Worm (Caenorhabditis elegans): ENCODE measurements around the gene nep-6.
"Not testable (repeated sequence)": the region's sequence is repeated elsewhere in the genome, so short reads cannot be mapped to it uniquely, and the experiment has no call there.

Gene nep-6

ce11 chrII:3449514-3449913 is 32.9 kb downstream of the nep-6 start, which contains the start of gene C16C8.14:
TSS of gene C16C8.14 (plus strand) at chrII:3449814.
- not testable (repeated sequence) for TF ChIP-seq R02D3.7 (tag; optimal IDR thresholded peaks at IDR 0.05); nhr-21 (tag; optimal IDR thresholded peaks at IDR 0.05); ztf-1 (GFP tag; conservative IDR thresholded peaks at IDR 0.05)

- TF ChIP-seq gmeb-1 (tag; optimal IDR thresholded peaks at IDR 0.05) (no peak), skn-1 (tag; optimal IDR thresholded peaks at IDR 0.05) (no peak)
Measured at ce11 chrII:3452421-3452820, 35.8 kb downstream of the nep-6 start, which contains the start of gene C16C8.12. TSS of gene C16C8.12 (plus strand) at chrII:3452721.

ce11 chrII:3453521-3453920 is 36.9 kb downstream of the nep-6 start, which contains the start of gene C16C8.11:
TSS of gene C16C8.11 (plus strand) at chrII:3453708.
- TF ChIP-seq sma-9 (GFP tag; optimal IDR thresholded peaks at IDR 0.05): no peak
- TF ChIP-seq sma-9 (tag; optimal IDR thresholded peaks at IDR 0.05): no peak
- no peak for TF ChIP-seq R02D3.7 (tag; optimal IDR thresholded peaks at IDR 0.05)
- TF ChIP-seq nhr-77 (tag; optimal IDR thresholded peaks at IDR 0.05): no peak
- TF ChIP-seq gmeb-1 (tag; optimal IDR thresholded peaks at IDR 0.05): no peak
- no peak for TF ChIP-seq alr-1 (tag; optimal IDR thresholded peaks at IDR 0.05)
- no peak for TF ChIP-seq blmp-1 (tag; optimal IDR thresholded peaks at IDR 0.05; ENCODE audit: insufficient read depth)
- TF ChIP-seq mdl-1 (tag; optimal IDR thresholded peaks at IDR 0.05): no peak
- TF ChIP-seq mab-5 (tag; optimal IDR thresholded peaks at IDR 0.05): no peak
- TF ChIP-seq peb-1 (tag; optimal IDR thresholded peaks at IDR 0.05): no peak
- TF ChIP-seq ceh-16 (tag; optimal IDR thresholded peaks at IDR 0.05): no peak
- no peak for TF ChIP-seq snpc-4 (tag; optimal IDR thresholded peaks at IDR 0.05)
- no peak for TF ChIP-seq nhr-12 (tag; optimal IDR thresholded peaks at IDR 0.05)
- no peak for TF ChIP-seq sem-4 (tag; optimal IDR thresholded peaks at IDR 0.05)

ce11 chrII:3458209-3458608 is 41.6 kb downstream of the nep-6 start, which contains the start of the genes C16C8.26 and C16C8.19:
TSS of gene C16C8.26 (minus strand) at chrII:3458309.
TSS of gene C16C8.19 (plus strand) at chrII:3458487.
- TF ChIP-seq elt-1 (tag; optimal IDR thresholded peaks at IDR 0.05): no peak
- no peak for TF ChIP-seq Y55F3AM.14 (GFP tag; optimal IDR thresholded peaks at IDR 0.05)
- no peak for TF ChIP-seq alr-1 (tag; optimal IDR thresholded peaks at IDR 0.05)
- TF ChIP-seq nhr-25 (tag; optimal IDR thresholded peaks at IDR 0.05): no peak
- no peak for TF ChIP-seq nhr-21 (tag; optimal IDR thresholded peaks at IDR 0.05)
- no peak for TF ChIP-seq nhr-23 (tag; optimal IDR thresholded peaks at IDR 0.05)
- TF ChIP-seq sma-3 (GFP tag; optimal IDR thresholded peaks at IDR 0.05): no peak
- TF ChIP-seq blmp-1 (tag; optimal IDR thresholded peaks at IDR 0.05; ENCODE audit: insufficient read depth): no peak
- TF ChIP-seq nhr-77 (tag; optimal IDR thresholded peaks at IDR 0.05): no peak
- TF ChIP-seq elt-3 (tag; optimal IDR thresholded peaks at IDR 0.05): no peak
- TF ChIP-seq unc-55 (GFP tag; optimal IDR thresholded peaks at IDR 0.05): no peak
- TF ChIP-seq egl-27 (tag; optimal IDR thresholded peaks at IDR 0.05): no peak
- no peak for TF ChIP-seq mbf-1 (tag; optimal IDR thresholded peaks at IDR 0.05)
- no peak for TF ChIP-seq zag-1 (tag; optimal IDR thresholded peaks at IDR 0.05)
- TF ChIP-seq lin-11 (tag; optimal IDR thresholded peaks at IDR 0.05): no peak
- no peak for TF ChIP-seq ceh-82 (tag; optimal IDR thresholded peaks at IDR 0.05)

- TF ChIP-seq gmeb-1 (tag; optimal IDR thresholded peaks at IDR 0.05): no peak
- TF ChIP-seq alr-1 (tag; optimal IDR thresholded peaks at IDR 0.05): no peak
- no peak for TF ChIP-seq elt-3 (tag; optimal IDR thresholded peaks at IDR 0.05)
- no peak for TF ChIP-seq sma-3 (GFP tag; optimal IDR thresholded peaks at IDR 0.05)
Measured at ce11 chrII:3459199-3459598, 42.6 kb downstream of the nep-6 start.

- TF ChIP-seq egl-27 (tag; optimal IDR thresholded peaks at IDR 0.05) (no peak), elt-3 (tag; optimal IDR thresholded peaks at IDR 0.05) (no peak), lin-39 (tag; optimal IDR thresholded peaks at IDR 0.05) (no peak), C34F6.9 (tag; optimal IDR thresholded peaks at IDR 0.05) (no peak), ztf-11 (tag; optimal IDR thresholded peaks at IDR 0.05) (no peak), nhr-23 (tag; optimal IDR thresholded peaks at IDR 0.05) (no peak), ZK546.5 (tag; optimal IDR thresholded peaks at IDR 0.05) (no peak), sma-9 (GFP tag; optimal IDR thresholded peaks at IDR 0.05) (no peak), sma-9 (tag; optimal IDR thresholded peaks at IDR 0.05) (no peak), dmd-4 (tag; optimal IDR thresholded peaks at IDR 0.05) (no peak), nhr-6 (tag; optimal IDR thresholded peaks at IDR 0.05) (no peak), nhr-237 (tag; optimal IDR thresholded peaks at IDR 0.05) (no peak), ama-1 (optimal IDR thresholded peaks at IDR 0.05) (no peak), gmeb-1 (tag; optimal IDR thresholded peaks at IDR 0.05) (no peak)
Measured at ce11 chrII:3460048-3460447, 43.4 kb downstream of the nep-6 start, which contains the start of gene C16C8.7. TSS of gene C16C8.7 (minus strand) at chrII:3460148.

Data from whole organism, L2 larva.